Fruit fly (Drosophila melanogaster): ENCODE data around the gene CG2656.

DNA sequence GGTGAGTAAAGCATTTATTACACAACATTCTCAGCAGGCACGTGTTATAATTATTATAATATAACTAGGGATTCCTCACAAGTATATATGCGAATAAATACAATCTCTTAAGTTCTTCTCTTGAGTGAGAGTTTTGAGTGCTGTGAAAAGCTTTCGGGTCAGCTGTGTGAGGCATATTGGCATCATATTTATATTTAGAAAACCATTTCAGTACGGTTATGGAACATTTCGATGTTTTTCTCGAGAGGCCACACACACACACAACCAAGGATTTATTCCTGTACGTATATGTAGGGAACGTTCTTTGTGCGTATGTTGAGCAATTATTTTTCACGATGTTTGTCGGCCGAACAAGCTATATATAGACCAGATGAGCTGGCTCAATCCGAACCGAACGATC lies 31.5 kb upstream of the CG2656 start:
- TF ChIP-seq CG33017 (tag; optimal IDR thresholded peaks at IDR 0.05) (no peak), CG5204 (GFP tag; optimal IDR thresholded peaks at IDR 0.05) (no peak), ovo (GFP tag; optimal IDR thresholded peaks at IDR 0.05) (no peak), CG14711 (tag; optimal IDR thresholded peaks at IDR 0.05) (no peak), pad (GFP tag; optimal IDR thresholded peaks at IDR 0.05) (no peak), Mnt (GFP tag; optimal IDR thresholded peaks at IDR 0.05) (no peak), kay (GFP tag; ENCODE audit: borderline replicate concordance) (no peak), cic (GFP tag; optimal IDR thresholded peaks at IDR 0.05) (no peak), CG12768 (GFP tag; optimal IDR thresholded peaks at IDR 0.05) (no peak), toe (GFP tag; optimal IDR thresholded peaks at IDR 0.05) (no peak), bab1 (GFP tag; optimal IDR thresholded peaks at IDR 0.05) (no peak)

Data from whole organism, adult.